Fruit fly (Drosophila melanogaster): ENCODE results near the gene CG2926.
A peak's percentile ranks its signal among the peaks of the same experiment; 100 is the strongest.

Gene CG2926

dm6 chr3R:5587863-5588519 is at the start of gene CG2926 (continued):
- TF ChIP-seq CG6813 (GFP tag; optimal IDR thresholded peaks at IDR 0.05) (no peak), CG2116 (GFP tag; optimal IDR thresholded peaks at IDR 0.05) (peak; percentile 69), Rx (GFP tag; IDR thresholded peaks at IDR 0.05) (no peak), CG8388 (GFP tag; optimal IDR thresholded peaks at IDR 0.05) (no peak), CG12942 (GFP tag; optimal IDR thresholded peaks at IDR 0.05) (no peak), Adf1 (GFP tag; IDR thresholded peaks at IDR 0.05) (no peak), Poxn (GFP tag; IDR thresholded peaks at IDR 0.05) (no peak), eyg (GFP tag; optimal IDR thresholded peaks at IDR 0.05) (no peak), CG2889 (GFP tag; IDR thresholded peaks at IDR 0.05) (no peak), Chrac-16 (GFP tag; optimal IDR thresholded peaks at IDR 0.05) (no peak), pnt (GFP tag; optimal IDR thresholded peaks at IDR 0.05) (peak; percentile 33), cas (GFP tag; IDR thresholded peaks at IDR 0.05) (no peak), CG8944 (GFP tag; optimal IDR thresholded peaks at IDR 0.05) (peak; percentile 9), gfzf (GFP tag; optimal IDR thresholded peaks at IDR 0.05) (peak; percentile 26), CG34224 (GFP tag; IDR thresholded peaks at IDR 0.05; ENCODE audit: partially characterized antibody) (peak; percentile 80), tll (GFP tag; optimal IDR thresholded peaks at IDR 0.05) (no peak), Atf3 (GFP tag; optimal IDR thresholded peaks at IDR 0.05) (no peak), sens (GFP tag) (no peak), Nf-YA (GFP tag; IDR thresholded peaks at IDR 0.05) (no peak), kay (GFP tag; optimal IDR thresholded peaks at IDR 0.05) (peak; percentile 28), Asciz (GFP tag; optimal IDR thresholded peaks at IDR 0.05) (no peak), Ssrp (tag; optimal IDR thresholded peaks at IDR 0.05) (no peak), CG5953 (GFP tag; IDR thresholded peaks at IDR 0.05) (no peak), CG30020 (tag; optimal IDR thresholded peaks at IDR 0.05) (peak; percentile 81), CG10565 (GFP tag; optimal IDR thresholded peaks at IDR 0.05) (no peak), CG12659 (GFP tag; optimal IDR thresholded peaks at IDR 0.05) (peak; percentile 62), Lpt (GFP tag; optimal IDR thresholded peaks at IDR 0.05) (no peak), CG31388 (GFP tag; optimal IDR thresholded peaks at IDR 0.05) (no peak), NfI (GFP tag; optimal IDR thresholded peaks at IDR 0.05) (no peak), Sry-β (GFP tag; optimal IDR thresholded peaks at IDR 0.05) (no peak), Fer1 (GFP tag; optimal IDR thresholded peaks at IDR 0.05) (no peak), Elba2 (GFP tag; optimal IDR thresholded peaks at IDR 0.05) (peak; percentile 93), H2.0 (GFP tag; IDR thresholded peaks at IDR 0.05) (no peak), org-1 (GFP tag; optimal IDR thresholded peaks at IDR 0.05) (no peak), aop (GFP tag; IDR thresholded peaks at IDR 0.05) (no peak), CG12104 (GFP tag; optimal IDR thresholded peaks at IDR 0.05) (no peak), CG12391 (tag; optimal IDR thresholded peaks at IDR 0.05) (no peak), Mes4 (GFP tag; optimal IDR thresholded peaks at IDR 0.05) (no peak), CG15073 (GFP tag; optimal IDR thresholded peaks at IDR 0.05) (no peak), CG17829 (tag; optimal IDR thresholded peaks at IDR 0.05) (peak; percentile 57), lov (optimal IDR thresholded peaks at IDR 0.05) (no peak), lov (GFP tag; IDR thresholded peaks at IDR 0.05) (0 out of 3 replicates have a peak, but pooled peaks have one; percentile 5), CoRest (tag; optimal IDR thresholded peaks at IDR 0.05) (no peak), CG1529 (GFP tag; optimal IDR thresholded peaks at IDR 0.05) (no peak), fru (optimal IDR thresholded peaks at IDR 0.05) (no peak), wor (GFP tag; IDR thresholded peaks at IDR 0.05) (no peak), Xbp1 (GFP tag; optimal IDR thresholded peaks at IDR 0.05) (no peak), CG9797 (GFP tag; optimal IDR thresholded peaks at IDR 0.05) (peak; percentile 31), CG12071 (GFP tag; optimal IDR thresholded peaks at IDR 0.05) (no peak), CG13287 (GFP tag; IDR thresholded peaks at IDR 0.05; ENCODE audit: partially characterized antibody) (peak; percentile 91), CG13424 (tag; optimal IDR thresholded peaks at IDR 0.05) (no peak)
